Fruit fly (Drosophila melanogaster) whole organism, pupa: ENCODE measurements around the gene GC1.

Experiments
- CG32121 ChIP-seq: fragments of 200-800 bp; sonication (Bioruptor generic); IDR thresholded peaks from 2 replicates; pipeline ENCODE4 v1.3.6; 2022; ENCODE audit warnings: missing biosample characterization, missing genetic modification characterization
- CG4496 ChIP-seq: fragments of 200-800 bp; sonication (Bioruptor generic); IDR thresholded peaks from 3 replicates; pipeline ENCODE4 v1.3.6; 2022; ENCODE audit warnings: missing biosample characterization, missing genetic modification characterization
- Pif1A ChIP-seq: fragments of 200-800 bp; sonication (Bioruptor generic); optimal IDR thresholded peaks from 3 replicates; lab custom pipeline; 2016; ENCODE audit warnings: missing biosample characterization, missing genetic modification characterization

dm6 chr3R:12010202-12010824 lies 42.8 kb downstream of the GC1 start, which contains the start of the genes KLHL18 and GCC185:
- TF ChIP-seq CG4496 = peak; percentile 54; the same call in 1 of the 3 replicates
- TF ChIP-seq Pif1A (GFP tag; lab: Kevin White, UChicago) = no peak
- TF ChIP-seq CG32121 (GFP tag; lab: Robert Waterston, UW) = no peak; the same call in 1 of the 2 replicates
